Fruit fly (Drosophila melanogaster): ENCODE measurements around the gene SCCRO.
A peak's percentile ranks its signal among the peaks of the same experiment; 100 is the strongest.

SCCRO gene

dm6 chr3L:15533402-15534129, 29.7 kb upstream of the SCCRO start:
- TF ChIP-seq HLH106 (tag; optimal IDR thresholded peaks at IDR 0.05) (peak; percentile 89), CrebA (GFP tag; optimal IDR thresholded peaks at IDR 0.05; ENCODE audit: borderline replicate concordance) (peak; percentile 60), sv (GFP tag; optimal IDR thresholded peaks at IDR 0.05) (no peak), woc (GFP tag; optimal IDR thresholded peaks at IDR 0.05) (peak; percentile 93), Myc (optimal IDR thresholded peaks at IDR 0.05) (no peak), Hr78 (GFP tag; optimal IDR thresholded peaks at IDR 0.05) (no peak), dmrt93B (GFP tag; optimal IDR thresholded peaks at IDR 0.05) (peak; percentile 84), CG9705 (GFP tag; optimal IDR thresholded peaks at IDR 0.05) (peak; percentile 65), jim (GFP tag; optimal IDR thresholded peaks at IDR 0.05) (no peak), br (GFP tag; optimal IDR thresholded peaks at IDR 0.05) (peak; percentile 92), Dfd (GFP tag; optimal IDR thresholded peaks at IDR 0.05) (no peak), GATAd (GFP tag; optimal IDR thresholded peaks at IDR 0.05) (no peak), tai (GFP tag; optimal IDR thresholded peaks at IDR 0.05) (peak; percentile 80), fru (GFP tag; optimal IDR thresholded peaks at IDR 0.05) (peak; percentile 92), psq (GFP tag; optimal IDR thresholded peaks at IDR 0.05) (peak; percentile 74), rgr (GFP tag; optimal IDR thresholded peaks at IDR 0.05) (peak; percentile 89), Hnf4 (GFP tag; optimal IDR thresholded peaks at IDR 0.05) (peak; percentile 63), Abd-B (GFP tag; optimal IDR thresholded peaks at IDR 0.05) (no peak), Vsx2 (GFP tag; optimal IDR thresholded peaks at IDR 0.05; ENCODE audit: partially characterized antibody) (no peak), ey (GFP tag; optimal IDR thresholded peaks at IDR 0.05) (peak; percentile 93), CG32264 (GFP tag; optimal IDR thresholded peaks at IDR 0.05) (peak; percentile 55), foxo (GFP tag; optimal IDR thresholded peaks at IDR 0.05) (peak; percentile 59 to 92), pan (optimal IDR thresholded peaks at IDR 0.05) (no peak), Jra (GFP tag; optimal IDR thresholded peaks at IDR 0.05) (peak; percentile 62), N (GFP tag; optimal IDR thresholded peaks at IDR 0.05) (no peak), sage (GFP tag; optimal IDR thresholded peaks at IDR 0.05) (peak; percentile 76), dsf (GFP tag; optimal IDR thresholded peaks at IDR 0.05; ENCODE audit: borderline replicate concordance) (no peak), Dif (GFP tag; optimal IDR thresholded peaks at IDR 0.05; ENCODE audit: partially characterized antibody) (peak; percentile 1), Sp1 (GFP tag; optimal IDR thresholded peaks at IDR 0.05) (peak; percentile 86), Hr83 (GFP tag; optimal IDR thresholded peaks at IDR 0.05; ENCODE audit: poor library complexity, severe bottlenecking) (no peak), brk (GFP tag; optimal IDR thresholded peaks at IDR 0.05) (peak; percentile 8), OdsH (GFP tag; optimal IDR thresholded peaks at IDR 0.05) (peak; percentile 92), dl (GFP tag; optimal IDR thresholded peaks at IDR 0.05; ENCODE audit: insufficient read depth in 1 of 2, partially characterized antibody in 2 of 2) (no peak), Mio (GFP tag; optimal IDR thresholded peaks at IDR 0.05) (peak; percentile 23), h (GFP tag; optimal IDR thresholded peaks at IDR 0.05) (peak; percentile 93), Rel (GFP tag; optimal IDR thresholded peaks at IDR 0.05) (peak; percentile 45), Rel (tag; optimal IDR thresholded peaks at IDR 0.05) (peak; percentile 84), lola (GFP tag; optimal IDR thresholded peaks at IDR 0.05) (no peak), usp (GFP tag; optimal IDR thresholded peaks at IDR 0.05) (no peak)

dm6 chr3L:15534274-15535227, 28.7 kb upstream of the SCCRO start:
- TF ChIP-seq HLH106 (tag; optimal IDR thresholded peaks at IDR 0.05): peak; percentile 77
- TF ChIP-seq CG9705 (GFP tag; optimal IDR thresholded peaks at IDR 0.05): peak; percentile 32
- no peak for TF ChIP-seq jim (GFP tag; optimal IDR thresholded peaks at IDR 0.05)
- peak; percentile 23 for TF ChIP-seq Jra (GFP tag; optimal IDR thresholded peaks at IDR 0.05)
- no peak for TF ChIP-seq Vsx2 (GFP tag; optimal IDR thresholded peaks at IDR 0.05; ENCODE audit: partially characterized antibody)
- TF ChIP-seq tai (GFP tag; optimal IDR thresholded peaks at IDR 0.05): peak; percentile 75
- TF ChIP-seq Hr78 (GFP tag; optimal IDR thresholded peaks at IDR 0.05): no peak
- TF ChIP-seq foxo (GFP tag; optimal IDR thresholded peaks at IDR 0.05): peak; percentile 32 to 76
- no peak for TF ChIP-seq Hr83 (GFP tag; optimal IDR thresholded peaks at IDR 0.05; ENCODE audit: poor library complexity, severe bottlenecking)
- peak; percentile 88 for TF ChIP-seq Sp1 (GFP tag; optimal IDR thresholded peaks at IDR 0.05)
- peak; percentile 75 for TF ChIP-seq Hnf4 (GFP tag; optimal IDR thresholded peaks at IDR 0.05)
- TF ChIP-seq dmrt93B (GFP tag; optimal IDR thresholded peaks at IDR 0.05): peak; percentile 78
- no peak for TF ChIP-seq sage (GFP tag; optimal IDR thresholded peaks at IDR 0.05)
- peak; percentile 64 for TF ChIP-seq OdsH (GFP tag; optimal IDR thresholded peaks at IDR 0.05)
- no peak for TF ChIP-seq Dfd (GFP tag; optimal IDR thresholded peaks at IDR 0.05)
- TF ChIP-seq pan (optimal IDR thresholded peaks at IDR 0.05): peak; percentile 89
- no peak for TF ChIP-seq N (GFP tag; optimal IDR thresholded peaks at IDR 0.05)
- TF ChIP-seq Mio (GFP tag; optimal IDR thresholded peaks at IDR 0.05): no peak
- TF ChIP-seq rgr (GFP tag; optimal IDR thresholded peaks at IDR 0.05): peak; percentile 58
- peak; percentile 53 to 59 for TF ChIP-seq dl (GFP tag; optimal IDR thresholded peaks at IDR 0.05; ENCODE audit: insufficient read depth in 1 of 2, partially characterized antibody in 2 of 2)
- peak; percentile 31 for TF ChIP-seq CrebA (GFP tag; optimal IDR thresholded peaks at IDR 0.05; ENCODE audit: borderline replicate concordance)
- no peak for TF ChIP-seq Abd-B (GFP tag; optimal IDR thresholded peaks at IDR 0.05)
- peak; percentile 65 for TF ChIP-seq br (GFP tag; optimal IDR thresholded peaks at IDR 0.05)
- TF ChIP-seq brk (GFP tag; optimal IDR thresholded peaks at IDR 0.05): no peak
- TF ChIP-seq fru (GFP tag; optimal IDR thresholded peaks at IDR 0.05): peak; percentile 71
- TF ChIP-seq woc (GFP tag; optimal IDR thresholded peaks at IDR 0.05): peak; percentile 95
- peak; percentile 88 for TF ChIP-seq Dif (GFP tag; optimal IDR thresholded peaks at IDR 0.05; ENCODE audit: partially characterized antibody)
- peak; percentile 54 for TF ChIP-seq sv (GFP tag; optimal IDR thresholded peaks at IDR 0.05)
- no peak for TF ChIP-seq lola (GFP tag; optimal IDR thresholded peaks at IDR 0.05)
- TF ChIP-seq GATAd (GFP tag; optimal IDR thresholded peaks at IDR 0.05): no peak
- no peak for TF ChIP-seq Myc (optimal IDR thresholded peaks at IDR 0.05)
- peak; percentile 75 for TF ChIP-seq ey (GFP tag; optimal IDR thresholded peaks at IDR 0.05)
- peak; percentile 57 for TF ChIP-seq h (GFP tag; optimal IDR thresholded peaks at IDR 0.05)
- peak; percentile 69 for TF ChIP-seq psq (GFP tag; optimal IDR thresholded peaks at IDR 0.05)
- TF ChIP-seq Rel (GFP tag; optimal IDR thresholded peaks at IDR 0.05): no peak
- TF ChIP-seq Rel (tag; optimal IDR thresholded peaks at IDR 0.05): peak; percentile 15

Data from whole organism, wandering third instar larva.